Worm (Caenorhabditis elegans): Measurements from ENCODE around the gene F41C3.2.

F41C3.2 gene

DNA sequence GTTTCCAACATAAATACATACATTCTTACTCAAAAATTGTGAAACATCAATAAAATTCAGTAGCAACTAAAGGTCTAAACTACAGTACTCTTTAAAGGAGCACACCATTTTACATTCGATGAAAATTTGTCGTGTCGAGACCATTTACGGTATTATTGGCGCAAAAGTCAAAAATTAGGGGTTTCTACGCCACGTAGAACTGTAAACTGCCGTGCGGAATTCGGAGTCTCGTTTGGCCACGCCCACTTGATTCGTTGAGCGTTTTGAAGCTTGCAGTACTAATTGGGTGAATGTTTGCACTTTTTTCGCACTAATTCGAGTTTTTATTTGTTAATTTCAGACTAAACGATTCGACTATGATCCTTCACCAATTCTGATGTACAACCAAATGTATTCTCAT lies 40.9 kb downstream of the F41C3.2 start:
- TF ChIP-seq him-1 (tag; optimal IDR thresholded peaks at IDR 0.05), result no peak
- no peak for TF ChIP-seq dao-5 (tag; optimal IDR thresholded peaks at IDR 0.05)
- TF ChIP-seq W03F9.2 (tag; optimal IDR thresholded peaks at IDR 0.05), result no peak

DNA sequence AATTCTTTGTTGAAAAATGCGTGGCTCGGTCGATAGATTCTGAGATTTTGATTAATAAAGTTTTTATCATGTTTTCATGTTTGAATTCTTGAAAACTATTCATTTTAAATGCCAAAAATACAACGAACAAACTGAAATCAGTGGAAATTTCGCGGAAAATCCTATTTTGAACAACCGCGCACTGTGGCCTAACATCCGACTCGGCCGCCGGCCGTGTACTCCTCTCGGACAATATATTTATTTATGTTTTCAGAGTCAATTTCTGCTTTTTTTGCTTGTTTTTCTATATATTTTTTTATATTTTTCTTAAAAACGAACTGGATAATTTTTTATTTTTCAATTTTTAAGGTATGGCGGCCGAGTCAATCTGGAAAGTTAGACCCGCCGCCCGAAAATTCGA lies 41.5 kb downstream of the F41C3.2 start, which contains the start of gene F26G1.1:
Gene F26G1.1, plus strand, starts transcription at position 347 of the 400 bp plus-strand sequence.
- TF ChIP-seq W03F9.2 (tag; optimal IDR thresholded peaks at IDR 0.05) (peak; percentile 22), dao-5 (tag; optimal IDR thresholded peaks at IDR 0.05) (no peak), him-1 (tag; optimal IDR thresholded peaks at IDR 0.05) (peak; percentile 3)

DNA sequence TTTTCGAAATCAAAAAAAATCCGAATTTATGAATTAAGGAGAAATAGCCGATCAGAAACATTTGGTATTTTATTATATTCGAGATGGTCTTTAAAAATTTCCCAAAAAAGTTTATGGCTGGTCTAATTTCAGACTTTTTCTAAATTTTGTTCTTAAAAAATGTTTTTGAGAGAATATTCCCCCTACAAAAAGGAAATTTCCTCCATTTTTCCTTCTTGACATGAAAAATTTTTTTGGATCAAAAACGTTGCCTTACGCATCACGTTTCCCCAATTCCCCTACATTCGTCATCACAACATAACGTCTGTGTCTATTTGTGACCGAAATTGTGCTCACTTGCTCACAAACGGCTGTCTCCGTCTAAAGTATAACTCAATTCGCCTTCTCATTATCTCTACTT lies 43.6 kb downstream of the F41C3.2 start:
- TF ChIP-seq dao-5 (tag; optimal IDR thresholded peaks at IDR 0.05) (no peak), W03F9.2 (tag; optimal IDR thresholded peaks at IDR 0.05) (no peak), him-1 (tag; optimal IDR thresholded peaks at IDR 0.05) (no peak)

DNA sequence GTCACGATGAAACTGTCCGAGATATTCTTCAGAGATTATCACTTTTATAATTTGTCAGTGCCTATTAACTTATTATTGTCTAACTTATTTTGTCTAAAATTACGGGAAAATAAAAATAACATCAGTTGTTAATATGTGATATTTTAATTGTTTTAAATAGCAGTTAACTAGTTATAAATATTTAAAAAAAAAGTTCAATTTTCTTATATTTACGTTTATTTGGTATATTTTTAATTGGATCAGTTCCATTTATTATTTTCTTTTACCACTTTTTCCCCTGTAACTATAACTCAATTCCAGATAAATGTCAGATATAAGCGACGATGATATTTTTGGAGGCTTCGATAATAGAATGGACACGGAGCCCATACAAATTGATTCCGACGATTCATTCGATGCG lies 45.7 kb downstream of the F41C3.2 start, which contains the start of gene C33F10.4:
Gene C33F10.4, plus strand, starts transcription at position 301 of the 400 bp plus-strand sequence.
- TF ChIP-seq W03F9.2 (tag; optimal IDR thresholded peaks at IDR 0.05) (no peak), him-1 (tag; optimal IDR thresholded peaks at IDR 0.05) (no peak)

DNA sequence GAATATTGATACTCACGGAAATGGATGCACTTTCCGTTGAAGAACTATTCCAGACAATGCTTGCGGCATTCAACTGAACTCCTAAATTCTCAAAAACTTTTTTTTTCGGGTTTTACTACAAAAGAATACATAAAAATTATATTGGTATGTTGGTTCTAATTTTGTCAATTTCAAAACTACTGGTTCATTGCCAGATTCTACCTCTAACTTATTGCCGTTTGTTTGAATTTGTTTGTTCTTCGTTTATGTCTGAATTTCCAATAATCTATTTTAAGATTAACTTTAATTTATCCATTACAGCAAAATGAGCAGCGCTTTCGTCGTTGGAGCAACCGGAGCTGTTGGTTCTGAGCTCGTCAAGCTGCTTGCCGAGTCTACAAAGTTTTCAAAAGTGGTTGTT lies 47.3 kb downstream of the F41C3.2 start, which contains the start of gene C33F10.14:
Gene C33F10.14, plus strand, starts transcription at position 301 of the 400 bp plus-strand sequence.
- TF ChIP-seq W03F9.2 (tag; optimal IDR thresholded peaks at IDR 0.05) (no peak), him-1 (tag; optimal IDR thresholded peaks at IDR 0.05) (no peak), dao-5 (tag; optimal IDR thresholded peaks at IDR 0.05) (no peak)

DNA sequence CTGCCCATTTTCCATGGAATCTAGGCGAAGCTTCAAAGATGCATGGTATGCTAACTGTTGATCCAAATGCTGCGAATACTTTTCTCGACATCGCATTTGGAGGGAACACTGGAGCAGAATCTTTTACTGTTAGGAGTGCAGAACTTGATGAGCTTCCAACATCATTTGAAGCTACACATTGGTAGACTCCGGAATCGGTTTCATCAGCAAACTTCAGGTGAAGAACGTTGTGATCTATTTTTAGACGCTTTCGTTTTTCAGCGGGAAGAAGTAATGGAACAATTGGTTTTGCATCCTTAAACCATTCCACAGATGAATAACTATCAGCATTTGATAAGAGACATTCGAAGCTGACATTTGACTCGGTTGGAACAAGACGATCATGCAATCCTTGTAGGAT lies 50.8 kb downstream of the F41C3.2 start:
- no peak for TF ChIP-seq dao-5 (tag; optimal IDR thresholded peaks at IDR 0.05)
- TF ChIP-seq W03F9.2 (tag; optimal IDR thresholded peaks at IDR 0.05), result no peak
- TF ChIP-seq him-1 (tag; optimal IDR thresholded peaks at IDR 0.05), result no peak
